Worm (Caenorhabditis elegans) whole organism, L2 larva: ENCODE measurements around the gene elo-8.

ENCODE experiments used
- F13H6.1 ChIP-seq: sonication (generic microtip); optimal IDR thresholded peaks from 2 replicates; lab custom pipeline; 2016; ENCODE audit warnings: missing genetic modification characterization, missing compliant biosample characterization
- Y55F3AM.14 ChIP-seq: fragments of 200-800 bp; sonication (Bioruptor generic); optimal IDR thresholded peaks from 2 replicates; lab custom pipeline; 2018; ENCODE audit warnings: mild to moderate bottlenecking, missing genetic modification characterization, missing compliant biosample characterization
- ZK546.5 ChIP-seq: sonication (generic microtip); optimal IDR thresholded peaks from 2 replicates; lab custom pipeline; 2017; ENCODE audit warnings: missing biosample characterization, missing genetic modification characterization
- alr-1 ChIP-seq: fragments of 150-350 bp; optimal IDR thresholded peaks from 2 replicates; lab custom pipeline; 2014; ENCODE audit warnings: missing biosample characterization, missing genetic modification characterization
- ama-1 ChIP-seq: fragments of 150-350 bp; optimal IDR thresholded peaks from 2 replicates; lab custom pipeline; 2018; ENCODE audit warnings: inconsistent platforms
- blmp-1 ChIP-seq: sonication (generic microtip); optimal IDR thresholded peaks from 2 replicates; lab custom pipeline; 2017; ENCODE audit warnings: missing genetic modification characterization, mild to moderate bottlenecking, missing compliant biosample characterization, antibody characterized with exemption, moderate library complexity; ENCODE audit not compliant: insufficient read depth
- ceh-16 ChIP-seq: fragments of 150-350 bp; optimal IDR thresholded peaks from 2 replicates; lab custom pipeline; 2014; ENCODE audit warnings: missing biosample characterization, missing genetic modification characterization
- ceh-82 ChIP-seq: fragments of 150-350 bp; optimal IDR thresholded peaks from 2 replicates; lab custom pipeline; 2014; ENCODE audit warnings: missing biosample characterization, missing genetic modification characterization
- crh-2 ChIP-seq: sonication (generic microtip); optimal IDR thresholded peaks from 2 replicates; lab custom pipeline; 2017; ENCODE audit warnings: missing biosample characterization, missing genetic modification characterization
- dmd-4 ChIP-seq: sonication (generic microtip); optimal IDR thresholded peaks from 2 replicates; lab custom pipeline; 2017; ENCODE audit warnings: missing biosample characterization, missing genetic modification characterization
- egl-27 ChIP-seq: sonication (generic microtip); optimal IDR thresholded peaks from 3 replicates; lab custom pipeline; 2017; ENCODE audit warnings: missing biosample characterization, missing genetic modification reagents, missing genetic modification characterization
- elt-3 ChIP-seq: sonication (generic microtip); optimal IDR thresholded peaks from 2 replicates; lab custom pipeline; 2017; ENCODE audit warnings: missing biosample characterization, missing genetic modification characterization
- fos-1 ChIP-seq: fragments of 150-350 bp; optimal IDR thresholded peaks from 2 replicates; lab custom pipeline; 2014; ENCODE audit warnings: missing biosample characterization, missing genetic modification characterization
- gmeb-1 ChIP-seq: fragments of 150-350 bp; optimal IDR thresholded peaks from 2 replicates; lab custom pipeline; 2014; ENCODE audit warnings: missing biosample characterization, missing genetic modification characterization
- lin-11 ChIP-seq: fragments of 150-350 bp; sonication (generic microtip); optimal IDR thresholded peaks from 2 replicates; lab custom pipeline; 2014; ENCODE audit warnings: missing biosample characterization, missing genetic modification characterization, inconsistent platforms, mixed read lengths
- lin-13 ChIP-seq: fragments of 150-350 bp; optimal IDR thresholded peaks from 2 replicates; lab custom pipeline; 2014; ENCODE audit warnings: missing biosample characterization, missing genetic modification reagents, missing genetic modification characterization
- lin-39 ChIP-seq: fragments of 150-350 bp; optimal IDR thresholded peaks from 2 replicates; lab custom pipeline; 2014; ENCODE audit warnings: missing biosample characterization, missing genetic modification reagents, missing genetic modification characterization
- lsy-2 ChIP-seq, 2 experiments: fragments of 150-350 bp in 1 of 2; sonication (generic microtip) in 1 of 2; optimal IDR thresholded peaks; 2 replicates each; lab custom pipeline; 2014 to 2017; ENCODE audit warnings: missing biosample characterization in 2 of 2, missing genetic modification characterization in 2 of 2
- mab-5 ChIP-seq: fragments of 150-350 bp; optimal IDR thresholded peaks from 2 replicates; lab custom pipeline; 2014; ENCODE audit warnings: missing biosample characterization, missing genetic modification characterization
- mdl-1 ChIP-seq, 2 experiments: fragments of 150-350 bp in 1 of 2; sonication (generic microtip) in 1 of 2; optimal IDR thresholded peaks; 2 replicates each; lab custom pipeline; 2017; ENCODE audit warnings: missing biosample characterization in 2 of 2, missing genetic modification characterization in 2 of 2
- nhr-11 ChIP-seq: fragments of 150-350 bp; optimal IDR thresholded peaks from 2 replicates; lab custom pipeline; 2014; ENCODE audit warnings: missing biosample characterization, missing genetic modification characterization
- nhr-12 ChIP-seq: fragments of 150-350 bp; optimal IDR thresholded peaks from 2 replicates; lab custom pipeline; 2014; ENCODE audit warnings: missing biosample characterization, missing genetic modification characterization
- nhr-129 ChIP-seq: fragments of 150-350 bp; optimal IDR thresholded peaks from 2 replicates; lab custom pipeline; 2014; ENCODE audit warnings: missing biosample characterization, missing genetic modification characterization
- nhr-21 ChIP-seq: fragments of 150-350 bp; optimal IDR thresholded peaks from 2 replicates; lab custom pipeline; 2014; ENCODE audit warnings: missing biosample characterization, missing genetic modification characterization
- nhr-23 ChIP-seq: fragments of 150-350 bp; optimal IDR thresholded peaks from 2 replicates; lab custom pipeline; 2014; ENCODE audit warnings: missing biosample characterization, missing genetic modification reagents, missing genetic modification characterization
- nhr-237 ChIP-seq: fragments of 150-350 bp; optimal IDR thresholded peaks from 2 replicates; lab custom pipeline; 2014; ENCODE audit warnings: missing biosample characterization, missing genetic modification characterization
- nhr-25 ChIP-seq: fragments of 150-350 bp; sonication (generic microtip); optimal IDR thresholded peaks from 3 replicates; lab custom pipeline; 2014; ENCODE audit warnings: missing biosample characterization, missing genetic modification characterization
- nhr-6 ChIP-seq: fragments of 150-350 bp; optimal IDR thresholded peaks from 2 replicates; lab custom pipeline; 2014; ENCODE audit warnings: missing biosample characterization, missing genetic modification characterization
- nhr-77 ChIP-seq: fragments of 150-350 bp; optimal IDR thresholded peaks from 2 replicates; lab custom pipeline; 2014; ENCODE audit warnings: missing biosample characterization, missing genetic modification characterization
- peb-1 ChIP-seq: fragments of 150-350 bp; optimal IDR thresholded peaks from 2 replicates; lab custom pipeline; 2014; ENCODE audit warnings: missing biosample characterization, missing genetic modification characterization
- sem-4 ChIP-seq: fragments of 150-350 bp; optimal IDR thresholded peaks from 2 replicates; lab custom pipeline; 2014; ENCODE audit warnings: missing biosample characterization, missing genetic modification reagents, missing genetic modification characterization
- sma-3 ChIP-seq: sonication (generic microtip); optimal IDR thresholded peaks from 2 replicates; lab custom pipeline; 2016; ENCODE audit warnings: missing genetic modification reagents, missing genetic modification characterization, missing compliant biosample characterization
- sma-9 ChIP-seq, 2 experiments: fragments of 150-350 bp in 1 of 2; sonication (generic microtip) in 1 of 2; optimal IDR thresholded peaks; 2 replicates each; lab custom pipeline; 2014 to 2016; ENCODE audit warnings: missing genetic modification characterization in 2 of 2, mild to moderate bottlenecking in 1 of 2, missing biosample characterization in 1 of 2, missing compliant biosample characterization in 1 of 2, missing genetic modification reagents in 1 of 2, moderate library complexity in 1 of 2
- unc-39 ChIP-seq: fragments of 150-350 bp; optimal IDR thresholded peaks from 2 replicates; lab custom pipeline; 2014; ENCODE audit warnings: missing biosample characterization, missing genetic modification characterization
- unc-55 ChIP-seq: fragments of 150-350 bp; sonication (generic microtip); optimal IDR thresholded peaks from 3 replicates; lab custom pipeline; 2014; ENCODE audit warnings: missing biosample characterization, missing genetic modification reagents, missing genetic modification characterization
- unc-62 ChIP-seq: fragments of 150-350 bp; optimal IDR thresholded peaks from 2 replicates; lab custom pipeline; 2014; ENCODE audit warnings: missing biosample characterization, missing genetic modification reagents, missing genetic modification characterization
- ztf-11 ChIP-seq: sonication (generic microtip); optimal IDR thresholded peaks from 2 replicates; lab custom pipeline; 2017; ENCODE audit warnings: missing biosample characterization, missing genetic modification characterization
- ztf-4 ChIP-seq: fragments of 150-350 bp; optimal IDR thresholded peaks from 2 replicates; lab custom pipeline; 2014; ENCODE audit warnings: missing biosample characterization, missing genetic modification characterization

Gene elo-8

ce11 chrIII:11241583-11242187 lies 9.8 kb upstream of the elo-8 start:
- TF ChIP-seq fos-1 (tag; lab: Kevin White, UChicago), result peak; percentile 97
- TF ChIP-seq sma-9 (GFP tag; optimal IDR thresholded peaks at IDR 0.05; lab: Kevin White, UChicago), result peak; percentile 29
- TF ChIP-seq sma-9 (tag; optimal IDR thresholded peaks at IDR 0.05; lab: Kevin White, UChicago), result no peak
- peak; percentile 85 for TF ChIP-seq blmp-1 (tag; lab: Kevin White, UChicago)
- no peak for TF ChIP-seq nhr-12 (tag; lab: Kevin White, UChicago)
- no peak for TF ChIP-seq mdl-1 (tag; optimal IDR thresholded peaks at IDR 0.05; lab: Kevin White, UChicago)

ce11 chrIII:11240776-11241175 lies 8.9 kb upstream of the elo-8 start:
- no peak for TF ChIP-seq nhr-237
- TF ChIP-seq mab-5 (tag; lab: Kevin White, UChicago), result no peak
- no peak for TF ChIP-seq dmd-4
- TF ChIP-seq lsy-2 (tag; optimal IDR thresholded peaks at IDR 0.05; lab: Kevin White, UChicago), result no peak
- TF ChIP-seq ceh-16 (tag; lab: Kevin White, UChicago), result no peak
- TF ChIP-seq unc-62 (GFP tag; lab: Kevin White, UChicago), result no peak
- no peak for TF ChIP-seq ztf-4 (tag; lab: Kevin White, UChicago)
- TF ChIP-seq elt-3 (tag; lab: Kevin White, UChicago), result no peak
- TF ChIP-seq lin-11 (tag; lab: Kevin White, UChicago), result no peak
- TF ChIP-seq F13H6.1, result no peak
- TF ChIP-seq nhr-11 (tag; lab: Kevin White, UChicago), result no peak
- TF ChIP-seq nhr-23 (tag; lab: Kevin White, UChicago), result no peak
- TF ChIP-seq crh-2 (tag; lab: Kevin White, UChicago), result peak; percentile 14
- no peak for TF ChIP-seq nhr-6 (tag; lab: Kevin White, UChicago)
- no peak for TF ChIP-seq gmeb-1 (tag; lab: Kevin White, UChicago)
- peak; percentile 55 for TF ChIP-seq nhr-25
- no peak for TF ChIP-seq nhr-129 (tag; lab: Kevin White, UChicago)
- TF ChIP-seq unc-39 (tag; lab: Kevin White, UChicago), result no peak
- TF ChIP-seq egl-27, result no peak
- TF ChIP-seq ztf-11, result no peak
- TF ChIP-seq fos-1 (tag; lab: Kevin White, UChicago), result peak; percentile 81
- no peak for TF ChIP-seq nhr-21
- TF ChIP-seq peb-1, result no peak
- no peak for TF ChIP-seq Y55F3AM.14 (GFP tag; lab: Kevin White, UChicago)
- peak; percentile 32 for TF ChIP-seq sma-9 (GFP tag; optimal IDR thresholded peaks at IDR 0.05; lab: Kevin White, UChicago)
- no peak for TF ChIP-seq sma-9 (tag; optimal IDR thresholded peaks at IDR 0.05; lab: Kevin White, UChicago)
- TF ChIP-seq sma-3, result no peak
- peak; percentile 55 for TF ChIP-seq blmp-1 (tag; lab: Kevin White, UChicago)
- TF ChIP-seq mdl-1 (tag; optimal IDR thresholded peaks at IDR 0.05; lab: Kevin White, UChicago), result no peak
- TF ChIP-seq, all 48 proteins: peak for 5

- no peak for TF ChIP-seq mdl-1 (tag; optimal IDR thresholded peaks at IDR 0.05; lab: Kevin White, UChicago)
- TF ChIP-seq ZK546.5, result no peak
- no peak for TF ChIP-seq elt-3 (tag; lab: Kevin White, UChicago)
- no peak for TF ChIP-seq sma-9 (GFP tag; optimal IDR thresholded peaks at IDR 0.05; lab: Kevin White, UChicago)
- no peak for TF ChIP-seq sma-9 (tag; optimal IDR thresholded peaks at IDR 0.05; lab: Kevin White, UChicago)
- TF ChIP-seq lin-13 (GFP tag; lab: Kevin White, UChicago), result no peak
Measured at ce11 chrIII:11238790-11239189, 6.9 kb upstream of the elo-8 start.

ce11 chrIII:11238309-11238708 lies 6.4 kb upstream of the elo-8 start:
- TF ChIP-seq lsy-2 (tag; optimal IDR thresholded peaks at IDR 0.05; lab: Kevin White, UChicago) (no peak), ceh-82 (tag; lab: Kevin White, UChicago) (no peak), sem-4 (tag; lab: Kevin White, UChicago) (no peak)

- no peak for TF ChIP-seq ama-1 (lab: Kevin White, UChicago)
- TF ChIP-seq unc-55, result no peak
- TF ChIP-seq Y55F3AM.14 (GFP tag; lab: Kevin White, UChicago), result no peak
- no peak for TF ChIP-seq lin-39
- no peak for TF ChIP-seq mab-5 (tag; lab: Kevin White, UChicago)
- TF ChIP-seq sma-3, result no peak
- TF ChIP-seq sem-4 (tag; lab: Kevin White, UChicago), result no peak
- no peak for TF ChIP-seq ztf-4 (tag; lab: Kevin White, UChicago)
- TF ChIP-seq nhr-6 (tag; lab: Kevin White, UChicago), result no peak
- no peak for TF ChIP-seq lin-11 (tag; lab: Kevin White, UChicago)
- TF ChIP-seq alr-1 (tag; lab: Kevin White, UChicago), result no peak
- no peak for TF ChIP-seq ceh-82 (tag; lab: Kevin White, UChicago)
- no peak for TF ChIP-seq nhr-77 (tag; lab: Kevin White, UChicago)
Measured at ce11 chrIII:11237741-11238140, 5.9 kb upstream of the elo-8 start.
